Fruit fly (Drosophila melanogaster) S2 (cell line): ENCODE results near the gene Brr2.

Source experiments
- CG8478 ChIP-seq: fragments of >200 bp; optimal IDR thresholded peaks from 2 replicates; lab custom pipeline; 2018
- CTCF ChIP-seq, 2 experiments: fragments of >200 bp; optimal IDR thresholded peaks; 2 replicates each; lab custom pipeline; 2018

The Brr2 gene

dm6 chr3L:15968686-15969085 is 1.0 kb upstream of the Brr2 start:
- TF ChIP-seq CTCF (optimal IDR thresholded peaks at IDR 0.05; lab: Kevin White, UChicago) (no peak), CG8478 (lab: Kevin White, UChicago) (no peak)

- no peak for TF ChIP-seq CTCF (optimal IDR thresholded peaks at IDR 0.05; lab: Kevin White, UChicago)
- TF ChIP-seq CG8478 (lab: Kevin White, UChicago), result no peak
These were observed 8.9 kb downstream of the Brr2 start, which contains the start of gene CG17032 for dm6 chr3L:15958612-15959315. Gene CG17032, plus strand, starts transcription at chr3L:15958843.

- TF ChIP-seq CTCF (optimal IDR thresholded peaks at IDR 0.05; lab: Kevin White, UChicago) (no peak), CG8478 (lab: Kevin White, UChicago) (no peak)
These were observed 11.1 kb downstream of the Brr2 start, which contains the start of gene elgi for dm6 chr3L:15956448-15957010. Gene elgi, plus strand, starts transcription at chr3L:15956550.

dm6 chr3L:15954784-15955427 is 12.8 kb downstream of the Brr2 start, which contains the start of the genes Pka-C3 and GXIVsPLA2:
Gene Pka-C3, minus strand, starts transcription at chr3L:15954797.
Gene GXIVsPLA2, plus strand, starts transcription at chr3L:15955096.
- TF ChIP-seq CTCF (optimal IDR thresholded peaks at IDR 0.05; lab: Kevin White, UChicago) (peak; percentile 18 to 82), CG8478 (lab: Kevin White, UChicago) (no peak)

dm6 chr3L:15953892-15954291 is 13.8 kb downstream of the Brr2 start:
- TF ChIP-seq CTCF (optimal IDR thresholded peaks at IDR 0.05; lab: Kevin White, UChicago) (no peak), CG8478 (lab: Kevin White, UChicago) (no peak)

- TF ChIP-seq CG8478 (lab: Kevin White, UChicago) (no peak), CTCF (optimal IDR thresholded peaks at IDR 0.05; lab: Kevin White, UChicago) (no peak)
These were observed 14.8 kb downstream of the Brr2 start for dm6 chr3L:15952909-15953308.

dm6 chr3L:15952287-15952686 is 15.4 kb downstream of the Brr2 start:
- TF ChIP-seq CTCF (optimal IDR thresholded peaks at IDR 0.05; lab: Kevin White, UChicago), result no peak
- TF ChIP-seq CG8478 (lab: Kevin White, UChicago), result no peak

- no peak for TF ChIP-seq CG8478 (lab: Kevin White, UChicago)
- TF ChIP-seq CTCF (optimal IDR thresholded peaks at IDR 0.05; lab: Kevin White, UChicago), result no peak
These were observed 26.8 kb downstream of the Brr2 start for dm6 chr3L:15940823-15941222.

dm6 chr3L:15924811-15925437 is 42.7 kb downstream of the Brr2 start, which contains the start of gene sff:
Gene sff, minus strand, starts transcription at chr3L:15924861.
- no peak for TF ChIP-seq CG8478 (lab: Kevin White, UChicago)
- TF ChIP-seq CTCF (optimal IDR thresholded peaks at IDR 0.05; lab: Kevin White, UChicago), result no peak

dm6 chr3L:15924319-15924718 is 43.4 kb downstream of the Brr2 start:
- TF ChIP-seq CTCF (optimal IDR thresholded peaks at IDR 0.05; lab: Kevin White, UChicago) (no peak), CG8478 (lab: Kevin White, UChicago) (no peak)

- no peak for TF ChIP-seq CG8478 (lab: Kevin White, UChicago)
- no peak for TF ChIP-seq CTCF (optimal IDR thresholded peaks at IDR 0.05; lab: Kevin White, UChicago)
These were observed 44.3 kb downstream of the Brr2 start for dm6 chr3L:15923352-15923751.

dm6 chr3L:15921043-15921621 is 46.5 kb downstream of the Brr2 start:
- TF ChIP-seq CG8478 (lab: Kevin White, UChicago) (no peak), CTCF (optimal IDR thresholded peaks at IDR 0.05; lab: Kevin White, UChicago) (no peak)
